Worm (Caenorhabditis elegans) whole organism, early embryonic: Measurements from ENCODE around the gene tars-1.

ENCODE experiments used
- ama-1 ChIP-seq: fragments of 150-350 bp; optimal IDR thresholded peaks from 2 replicates; lab custom pipeline; 2014
- tra-4 ChIP-seq: sonication (generic microtip); optimal IDR thresholded peaks from 2 replicates; lab custom pipeline; 2017; ENCODE audit warnings: missing genetic modification characterization, missing compliant biosample characterization

DNA sequence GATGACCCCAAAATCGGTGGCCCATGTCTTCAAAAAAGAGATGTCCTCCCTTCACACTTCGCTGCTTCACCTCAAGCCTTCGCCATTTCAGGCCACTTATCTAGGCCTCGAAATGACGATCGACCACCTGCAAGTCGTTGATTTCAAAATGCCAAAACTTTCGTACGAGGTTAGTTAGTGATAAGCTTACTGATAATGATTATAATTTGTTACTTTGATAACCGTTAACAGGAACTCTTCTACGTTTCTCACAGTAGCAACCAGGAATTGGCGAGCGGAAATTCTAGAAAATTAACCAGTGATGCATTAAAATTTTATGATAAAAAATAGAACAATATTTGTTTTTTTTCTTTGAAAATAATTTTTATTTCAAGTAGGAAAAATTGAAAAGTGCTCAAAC, 48.6 kb downstream of the tars-1 start:
- TF ChIP-seq tra-4 (no peak), ama-1 (lab: Kevin White, UChicago) (no peak)
